Worm (Caenorhabditis elegans) whole organism, midembryonic: ENCODE measurements around the gene srx-131.

Experiments used
- T22C8.4 ChIP-seq: fragments of 200-800 bp; sonication (Bioruptor generic); IDR thresholded peaks from 2 replicates; pipeline ENCODE4 v1.3.6; 2022; ENCODE audit warnings: missing genetic modification characterization, missing compliant biosample characterization
- cog-1 ChIP-seq: sonication (generic microtip); optimal IDR thresholded peaks from 2 replicates; lab custom pipeline; 2016; ENCODE audit warnings: missing genetic modification characterization, missing compliant biosample characterization
- flt-1 ChIP-seq: fragments of 200-800 bp; sonication (Bioruptor generic); IDR thresholded peaks from 2 replicates; pipeline ENCODE4 v1.3.6; 2022; ENCODE audit warnings: missing genetic modification characterization, missing compliant biosample characterization
- klf-2 ChIP-seq: fragments of 200-800 bp; sonication (Bioruptor generic); conservative IDR thresholded peaks from 2 replicates; pipeline ENCODE4 v1.3.6; 2022; ENCODE audit warnings: missing genetic modification reagents, missing genetic modification characterization, missing compliant biosample characterization
- med-1 ChIP-seq: sonication (generic microtip); optimal IDR thresholded peaks from 2 replicates; lab custom pipeline; 2017; ENCODE audit warnings: missing genetic modification characterization, mild to moderate bottlenecking, missing compliant biosample characterization, antibody characterized with exemption, missing genetic modification reagents; ENCODE audit not compliant: insufficient read depth
- ref-1 ChIP-seq: fragments of 200-800 bp; sonication (Bioruptor generic); conservative IDR thresholded peaks from 2 replicates; pipeline ENCODE4 v1.3.6; 2022; ENCODE audit warnings: missing genetic modification reagents, missing genetic modification characterization, missing compliant biosample characterization
- tab-1 ChIP-seq: fragments of 200-800 bp; sonication (Bioruptor generic); IDR thresholded peaks from 2 replicates; pipeline ENCODE4 v1.3.6; 2022; ENCODE audit warnings: missing genetic modification characterization, missing compliant biosample characterization
- ztf-23 ChIP-seq: fragments of 200-800 bp; sonication (Bioruptor generic); IDR thresholded peaks from 2 replicates; pipeline ENCODE4 v1.3.6; 2022; ENCODE audit warnings: missing genetic modification reagents, missing genetic modification characterization, missing compliant biosample characterization
- ztf-29 ChIP-seq: fragments of 200-800 bp; sonication (Bioruptor generic); IDR thresholded peaks from 2 replicates; pipeline ENCODE4 v1.3.6; 2022; ENCODE audit warnings: missing genetic modification reagents, missing genetic modification characterization, missing compliant biosample characterization

srx-131 gene

DNA sequence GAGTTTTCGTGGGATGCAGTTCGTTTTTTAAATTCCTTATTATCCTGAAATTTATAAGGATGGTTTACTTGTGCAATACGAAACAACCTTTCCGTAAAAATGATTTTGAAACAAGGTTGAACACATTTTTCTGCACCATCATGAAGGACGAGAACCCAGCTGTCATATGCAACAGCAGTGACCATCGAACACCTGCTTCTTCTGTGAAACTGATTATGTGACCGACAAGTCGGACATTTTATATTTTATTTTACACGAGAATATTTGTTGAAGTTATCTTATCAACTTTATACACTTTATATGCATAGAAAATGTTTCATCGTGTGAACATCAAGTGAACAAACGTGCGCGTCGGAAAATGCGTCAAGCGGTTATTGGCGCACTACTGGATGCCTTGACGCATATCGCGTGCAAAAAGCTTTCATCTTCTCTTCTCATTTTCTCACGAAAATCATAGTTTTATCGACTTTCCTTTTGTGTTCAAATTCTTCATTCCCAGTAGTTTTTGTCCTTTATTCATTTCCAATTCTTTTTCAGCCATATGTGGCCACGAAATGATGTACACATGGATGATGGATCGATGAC is 26.3 kb upstream of the srx-131 start, which contains the start of gene sel-10:
sel-10 (plus strand) TSS at position 538 of the 585 bp plus-strand sequence.
- TF ChIP-seq cog-1 (tag; lab: Kevin White, UChicago) (peak; percentile 7), tab-1 (GFP tag; lab: Robert Waterston, UW) (no peak)

DNA sequence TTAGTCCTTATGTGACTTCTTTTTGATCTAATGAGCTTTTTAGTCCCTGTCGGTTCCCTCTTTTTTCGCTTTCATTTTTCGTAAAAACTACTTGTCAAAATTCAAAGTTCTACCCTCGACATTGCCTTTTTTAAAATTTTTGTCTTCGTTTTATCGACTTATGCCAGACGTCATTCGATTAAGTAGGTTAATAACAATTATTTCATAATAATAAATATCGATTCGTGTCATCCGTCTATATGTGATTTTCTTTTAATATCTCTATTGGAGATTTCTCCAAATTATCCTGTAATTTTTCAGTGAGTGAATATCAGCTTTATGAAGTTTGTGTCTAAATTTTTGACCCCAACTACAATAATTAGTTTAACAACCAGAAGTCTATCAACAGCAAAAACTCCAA is 22.5 kb upstream of the srx-131 start, which contains the start of gene hpo-31:
hpo-31 (plus strand) TSS at position 301 of the 400 bp plus-strand sequence.
- no peak for TF ChIP-seq ztf-29 (GFP tag; lab: Robert Waterston, UW)
- no peak for TF ChIP-seq ztf-23 (GFP tag; lab: Robert Waterston, UW)
- no peak for TF ChIP-seq med-1 (GFP tag; lab: Kevin White, UChicago)
- no peak for TF ChIP-seq flt-1 (GFP tag; lab: Robert Waterston, UW)
- no peak for TF ChIP-seq klf-2 (GFP tag; lab: Robert Waterston, UW)
- TF ChIP-seq ref-1 (GFP tag; lab: Robert Waterston, UW): no peak
- no peak for TF ChIP-seq T22C8.4 (GFP tag; lab: Robert Waterston, UW)
- no peak for TF ChIP-seq cog-1 (tag; lab: Kevin White, UChicago)
- no peak for TF ChIP-seq tab-1 (GFP tag; lab: Robert Waterston, UW)

DNA sequence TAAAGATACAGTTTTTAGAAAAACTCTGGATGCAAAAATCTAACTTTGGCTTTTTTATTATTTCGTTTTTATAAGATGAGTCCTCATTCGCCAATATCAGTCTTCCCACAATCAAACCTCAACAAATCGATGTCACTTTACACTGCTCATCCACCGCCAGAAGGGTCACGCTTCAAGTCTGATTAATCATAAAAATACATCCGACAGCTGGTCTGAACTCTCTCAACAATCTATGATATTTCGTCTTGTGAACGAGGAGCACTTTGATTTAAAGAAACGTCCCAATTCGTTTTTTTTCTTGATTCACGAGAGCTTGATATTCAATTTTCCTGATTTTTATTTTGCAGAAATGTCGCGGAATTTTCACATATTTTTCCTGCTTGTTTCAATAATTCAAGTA is 17.3 kb upstream of the srx-131 start, which contains the start of gene nrf-5:
nrf-5 (plus strand) TSS at position 348 of the 400 bp plus-strand sequence.
- no peak for TF ChIP-seq tab-1 (GFP tag; lab: Robert Waterston, UW)

ce11 chrV:13830813-13831212 is 14.4 kb upstream of the srx-131 start, which contains the start of gene str-165:
str-165 (plus strand) TSS chrV:13831113.
- no peak for TF ChIP-seq ztf-23 (GFP tag; lab: Robert Waterston, UW)
- TF ChIP-seq med-1 (GFP tag; lab: Kevin White, UChicago): no peak
- TF ChIP-seq flt-1 (GFP tag; lab: Robert Waterston, UW): no peak
- TF ChIP-seq cog-1 (tag; lab: Kevin White, UChicago): no peak
- TF ChIP-seq ref-1 (GFP tag; lab: Robert Waterston, UW): no peak
- no peak for TF ChIP-seq T22C8.4 (GFP tag; lab: Robert Waterston, UW)
- TF ChIP-seq ztf-29 (GFP tag; lab: Robert Waterston, UW): no peak
- no peak for TF ChIP-seq klf-2 (GFP tag; lab: Robert Waterston, UW)
- no peak for TF ChIP-seq tab-1 (GFP tag; lab: Robert Waterston, UW)

DNA sequence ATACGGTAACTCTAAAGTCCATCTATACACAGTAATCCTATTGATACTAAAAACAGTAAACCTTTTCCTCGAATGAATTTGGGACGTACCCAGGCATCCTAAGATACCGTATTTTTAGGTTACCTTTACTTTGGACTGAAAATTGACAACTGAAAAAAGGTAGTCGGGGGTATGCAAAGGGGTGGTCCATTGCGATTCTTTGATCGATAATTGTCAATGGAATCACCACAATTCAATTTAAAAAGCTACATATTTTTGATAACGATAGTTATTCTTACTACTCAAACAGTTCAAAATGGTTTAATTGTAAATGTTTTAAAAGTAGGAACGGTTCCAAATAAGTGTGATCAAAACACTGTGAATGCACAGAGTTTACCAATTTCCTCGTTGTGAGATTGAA is 11.3 kb upstream of the srx-131 start, which contains the start of gene srx-129:
srx-129 (plus strand) TSS at position 301 of the 400 bp plus-strand sequence.
- TF ChIP-seq T22C8.4 (GFP tag; lab: Robert Waterston, UW): no peak

ce11 chrV:13837173-13837572 is 8.1 kb upstream of the srx-131 start, which contains the start of gene srx-128:
srx-128 (plus strand) TSS chrV:13837473.
- TF ChIP-seq tab-1 (GFP tag; lab: Robert Waterston, UW) (no peak), ztf-23 (GFP tag; lab: Robert Waterston, UW) (no peak), ref-1 (GFP tag; lab: Robert Waterston, UW) (no peak), flt-1 (GFP tag; lab: Robert Waterston, UW) (no peak), T22C8.4 (GFP tag; lab: Robert Waterston, UW) (no peak), klf-2 (GFP tag; lab: Robert Waterston, UW) (no peak), ztf-29 (GFP tag; lab: Robert Waterston, UW) (no peak), cog-1 (tag; lab: Kevin White, UChicago) (no peak), med-1 (GFP tag; lab: Kevin White, UChicago) (no peak)

DNA sequence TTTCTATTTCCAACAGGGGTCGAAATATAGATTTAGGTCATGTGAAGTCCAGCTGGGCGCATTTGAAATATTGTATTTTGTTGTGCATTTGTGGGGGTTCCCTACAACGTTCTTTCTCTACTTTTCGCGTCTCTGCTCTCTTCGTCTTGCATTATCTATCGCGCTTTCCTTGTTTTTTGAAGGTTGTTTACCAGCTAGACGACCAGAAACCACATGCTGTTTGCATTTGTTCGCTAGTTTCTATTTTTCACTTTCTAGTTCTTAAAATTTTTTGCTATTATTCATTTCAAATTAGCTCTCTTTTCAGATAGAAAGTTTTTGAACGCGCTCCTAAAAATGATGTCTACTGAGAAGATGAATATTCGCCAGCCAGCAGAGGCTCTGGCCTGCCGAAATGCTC is 5.8 kb upstream of the srx-131 start, which contains the start of gene F55B12.10:
F55B12.10 (plus strand) TSS at position 301 of the 400 bp plus-strand sequence.
- no peak for TF ChIP-seq ref-1 (GFP tag; lab: Robert Waterston, UW)
- TF ChIP-seq cog-1 (tag; lab: Kevin White, UChicago): no peak
- TF ChIP-seq T22C8.4 (GFP tag; lab: Robert Waterston, UW): no peak
- no peak for TF ChIP-seq klf-2 (GFP tag; lab: Robert Waterston, UW)
- TF ChIP-seq ztf-29 (GFP tag; lab: Robert Waterston, UW): no peak
- no peak for TF ChIP-seq tab-1 (GFP tag; lab: Robert Waterston, UW)
- TF ChIP-seq med-1 (GFP tag; lab: Kevin White, UChicago): no peak
- no peak for TF ChIP-seq ztf-23 (GFP tag; lab: Robert Waterston, UW)
- TF ChIP-seq flt-1 (GFP tag; lab: Robert Waterston, UW): no peak

DNA sequence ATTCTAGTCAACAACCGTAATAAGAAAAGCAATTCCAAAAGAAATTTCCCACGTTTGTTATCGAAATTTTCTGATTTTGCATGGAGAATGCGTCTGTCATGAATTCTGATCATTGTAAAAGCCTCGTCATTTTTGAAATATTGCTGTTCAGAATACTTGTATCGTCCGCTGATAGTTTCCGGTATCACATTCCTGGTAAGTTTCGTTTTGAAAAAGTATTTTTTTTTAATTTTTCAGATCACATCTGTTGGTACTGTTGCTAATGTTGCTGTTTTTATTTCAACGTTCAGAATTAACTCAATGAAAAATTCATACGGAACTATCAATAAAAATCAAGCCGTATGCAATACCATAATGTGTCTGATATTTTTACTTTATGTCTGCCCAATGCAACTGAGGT is 4.3 kb upstream of the srx-131 start, which contains the start of gene srx-17:
srx-17 (plus strand) TSS at position 301 of the 400 bp plus-strand sequence.
- TF ChIP-seq T22C8.4 (GFP tag; lab: Robert Waterston, UW): no peak
- no peak for TF ChIP-seq tab-1 (GFP tag; lab: Robert Waterston, UW)
- TF ChIP-seq klf-2 (GFP tag; lab: Robert Waterston, UW): no peak
- TF ChIP-seq ref-1 (GFP tag; lab: Robert Waterston, UW): no peak
- no peak for TF ChIP-seq flt-1 (GFP tag; lab: Robert Waterston, UW)
- TF ChIP-seq med-1 (GFP tag; lab: Kevin White, UChicago): no peak

- TF ChIP-seq cog-1 (tag; lab: Kevin White, UChicago) (no peak), ref-1 (GFP tag; lab: Robert Waterston, UW) (no peak), T22C8.4 (GFP tag; lab: Robert Waterston, UW) (no peak), tab-1 (GFP tag; lab: Robert Waterston, UW) (no peak), klf-2 (GFP tag; lab: Robert Waterston, UW) (no peak), ztf-23 (GFP tag; lab: Robert Waterston, UW) (no peak), med-1 (GFP tag; lab: Kevin White, UChicago) (no peak), ztf-29 (GFP tag; lab: Robert Waterston, UW) (no peak), flt-1 (GFP tag; lab: Robert Waterston, UW) (no peak)
These were observed 2.1 kb upstream of the srx-131 start, which contains the start of gene srx-130 for ce11 chrV:13843147-13843546. srx-130 (plus strand) TSS chrV:13843447.
